Worm (Caenorhabditis elegans) whole organism, L1 larva: ENCODE measurements around the gene F12A10.9.

Source experiments
- C16A3.4 ChIP-seq: fragments of 150-350 bp; optimal IDR thresholded peaks from 2 replicates; lab custom pipeline; 2014; ENCODE audit warnings: missing biosample characterization, missing genetic modification characterization
- C34B4.2 ChIP-seq: sonication (generic microtip); optimal IDR thresholded peaks from 2 replicates; lab custom pipeline; 2017; ENCODE audit warnings: mild to moderate bottlenecking, missing genetic modification characterization, missing compliant biosample characterization
- ceh-82 ChIP-seq, 3 experiments: fragments of 150-350 bp in 1 of 3; sonication (generic microtip) in 2 of 3; optimal IDR thresholded peaks; 2 replicates each; lab custom pipeline; 2014 to 2017; ENCODE audit warnings: missing biosample characterization in 3 of 3, missing genetic modification characterization in 3 of 3
- efl-3 ChIP-seq: fragments of 200-800 bp; sonication (Bioruptor generic); optimal IDR thresholded peaks from 2 replicates; lab custom pipeline; 2018; ENCODE audit warnings: mild to moderate bottlenecking, missing genetic modification characterization, missing compliant biosample characterization
- lin-13 ChIP-seq: fragments of 150-350 bp; optimal IDR thresholded peaks from 2 replicates; lab custom pipeline; 2014; ENCODE audit warnings: missing biosample characterization, missing genetic modification reagents, missing genetic modification characterization
- lin-15B ChIP-seq: fragments of 150-350 bp; sonication (generic microtip); optimal IDR thresholded peaks from 3 replicates; lab custom pipeline; 2014; ENCODE audit warnings: missing biosample characterization, missing genetic modification characterization
- nhr-20 ChIP-seq: sonication (generic microtip); optimal IDR thresholded peaks from 2 replicates; lab custom pipeline; 2016; ENCODE audit warnings: mild to moderate bottlenecking, missing genetic modification characterization, missing compliant biosample characterization
- nhr-77 ChIP-seq: fragments of 150-350 bp; optimal IDR thresholded peaks from 2 replicates; lab custom pipeline; 2014; ENCODE audit warnings: missing biosample characterization, missing genetic modification characterization
- nhr-84 ChIP-seq: sonication (generic microtip); optimal IDR thresholded peaks from 2 replicates; lab custom pipeline; 2017; ENCODE audit warnings: missing biosample characterization, missing genetic modification characterization
- nhr-90 ChIP-seq: sonication (generic microtip); optimal IDR thresholded peaks from 2 replicates; lab custom pipeline; 2016; ENCODE audit warnings: mild to moderate bottlenecking, missing genetic modification characterization, missing compliant biosample characterization; ENCODE audit not compliant: poor library complexity
- sptf-1 ChIP-seq: fragments of 150-350 bp; optimal IDR thresholded peaks from 2 replicates; lab custom pipeline; 2014; ENCODE audit warnings: missing biosample characterization, missing genetic modification characterization
- vab-15 ChIP-seq: sonication (generic microtip); optimal IDR thresholded peaks from 2 replicates; lab custom pipeline; 2017; ENCODE audit warnings: missing genotype, mild to moderate bottlenecking, missing genetic modification characterization, missing compliant biosample characterization

DNA sequence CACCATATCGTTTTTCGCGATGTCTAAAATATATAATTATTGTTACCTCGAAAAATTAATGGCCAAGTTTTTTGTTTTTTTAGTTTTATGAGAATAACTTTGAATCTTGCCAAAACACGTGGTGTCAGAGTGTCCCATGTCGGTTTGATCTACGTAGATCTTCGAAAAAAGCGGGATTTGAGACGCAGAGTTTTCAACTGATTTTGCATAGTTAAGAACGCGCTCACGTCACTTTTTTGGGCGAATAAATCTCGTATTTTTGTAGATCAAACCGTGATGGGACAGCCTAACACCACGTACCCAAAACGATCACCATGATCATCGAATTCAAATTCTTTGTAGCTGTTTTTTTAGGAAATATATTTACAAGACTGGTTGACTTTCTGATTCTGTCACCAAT lies 948 bp upstream of the F12A10.9 start:
- TF ChIP-seq lin-15B (tag; lab: Kevin White, UChicago) (no peak), C16A3.4 (no peak), ceh-82 (tag; optimal IDR thresholded peaks at IDR 0.05; lab: Kevin White, UChicago) (no peak), nhr-77 (tag; lab: Kevin White, UChicago) (no peak), nhr-20 (tag; lab: Kevin White, UChicago) (no peak), vab-15 (tag; lab: Kevin White, UChicago) (no peak), sptf-1 (no peak), efl-3 (GFP tag; lab: Kevin White, UChicago) (no peak), lin-13 (no peak), nhr-90 (no peak), nhr-84 (tag; lab: Kevin White, UChicago) (no peak), C34B4.2 (no peak)
